Worm (Caenorhabditis elegans) whole organism, L4 larva: ENCODE measurements around the gene T10C6.16.

ENCODE experiments used
- D1046.2 ChIP-seq: fragments of 200-800 bp; sonication (Bioruptor generic); IDR thresholded peaks from 2 replicates; pipeline ENCODE4 v1.3.6; 2022; ENCODE audit warnings: missing genetic modification characterization, missing compliant biosample characterization
- aly-2 ChIP-seq: sonication (generic microtip); optimal IDR thresholded peaks from 2 replicates; lab custom pipeline; 2018; ENCODE audit warnings: missing biosample characterization, missing genetic modification characterization
- dpl-1 ChIP-seq: fragments of 150-350 bp; optimal IDR thresholded peaks from 2 replicates; lab custom pipeline; 2014; ENCODE audit warnings: missing biosample characterization, missing genetic modification reagents, missing genetic modification characterization
- dve-1 ChIP-seq: sonication (generic microtip); optimal IDR thresholded peaks from 2 replicates; lab custom pipeline; 2017; ENCODE audit warnings: antibody characterized with exemption, mild to moderate bottlenecking, missing genetic modification characterization, missing compliant biosample characterization; ENCODE audit not compliant: insufficient read depth
- lin-15B ChIP-seq: fragments of 150-350 bp; sonication (generic microtip); optimal IDR thresholded peaks from 3 replicates; lab custom pipeline; 2014; ENCODE audit warnings: missing biosample characterization, missing genetic modification characterization
- nhr-111 ChIP-seq: fragments of 200-800 bp; sonication (Bioruptor generic); optimal IDR thresholded peaks from 2 replicates; lab custom pipeline; 2018; ENCODE audit warnings: mild to moderate bottlenecking, missing genetic modification characterization, missing compliant biosample characterization
- nhr-76 ChIP-seq: fragments of 150-350 bp; optimal IDR thresholded peaks from 2 replicates; lab custom pipeline; 2014; ENCODE audit warnings: missing biosample characterization, missing genetic modification characterization
- pqm-1 ChIP-seq: sonication (generic microtip); optimal IDR thresholded peaks from 2 replicates; lab custom pipeline; 2017; ENCODE audit warnings: missing biosample characterization, missing genetic modification characterization
- unc-62 ChIP-seq, 3 experiments: fragments of 150-350 bp in 1 of 3; sonication (generic microtip); optimal IDR thresholded peaks in 2 of 3; peaks in 1 of 3; 1 replicate in 1 of 3; 2 replicates in 2 of 3; lab custom pipeline; 2014 to 2017; ENCODE audit warnings: missing biosample characterization in 3 of 3, missing genetic modification characterization in 3 of 3, missing genetic modification reagents in 3 of 3, missing genotype in 1 of 3

DNA sequence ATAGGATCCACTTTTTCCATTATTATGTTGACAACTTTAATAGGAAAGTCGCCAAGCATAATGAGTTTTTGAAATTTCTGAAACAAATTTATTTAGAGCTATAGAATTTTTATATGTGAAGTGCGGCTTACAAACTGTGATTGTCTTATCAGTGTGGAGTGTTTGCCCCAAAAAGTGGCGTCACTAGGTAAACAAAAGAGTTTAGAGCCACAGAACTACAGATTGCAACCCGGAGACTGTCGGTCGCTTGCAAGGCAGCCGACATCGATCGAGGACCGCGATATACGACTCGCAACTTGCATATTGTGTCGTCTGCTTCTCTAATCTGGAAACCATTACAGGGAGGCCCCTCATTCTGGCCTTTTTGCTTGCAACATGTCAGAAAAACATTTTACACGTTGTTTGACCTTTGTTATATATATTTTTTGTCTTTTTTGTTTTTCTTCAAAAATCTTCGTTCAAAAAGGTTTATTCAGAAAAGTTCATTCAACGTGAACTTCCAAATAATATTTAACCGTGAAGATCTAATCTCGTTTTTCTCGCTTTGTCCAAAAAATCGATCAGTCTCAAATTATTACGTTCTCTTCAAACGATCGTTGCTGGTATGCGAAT, 50.0 kb downstream of the T10C6.16 start, which contains the start of the genes fbxa-99 and F36G9.13:
- TF ChIP-seq dpl-1 (GFP tag; lab: Kevin White, UChicago), result no peak
- no peak for TF ChIP-seq unc-62 (GFP tag; optimal IDR thresholded peaks at IDR 0.05 in 1 of 2; lab: Kevin White, UChicago)
- TF ChIP-seq unc-62 (tag; optimal IDR thresholded peaks at IDR 0.05; lab: Kevin White, UChicago), result no peak
- no peak for TF ChIP-seq lin-15B
- TF ChIP-seq nhr-111, result no peak
- no peak for TF ChIP-seq dve-1
- TF ChIP-seq pqm-1, result peak; percentile 34
- TF ChIP-seq D1046.2 (GFP tag; lab: Robert Waterston, UW), result no peak
- TF ChIP-seq nhr-76 (tag; lab: Kevin White, UChicago), result no peak
- TF ChIP-seq aly-2 (tag; lab: Kevin White, UChicago), result no peak
